Worm (Caenorhabditis elegans) whole organism, L1 larva: ENCODE data around the gene dsc-1.

Experiments
- C16A3.4 ChIP-seq: fragments of 150-350 bp; optimal IDR thresholded peaks from 2 replicates; lab custom pipeline; 2014; ENCODE audit warnings: missing biosample characterization, missing genetic modification characterization
- F16B12.6 ChIP-seq: fragments of 150-350 bp; optimal IDR thresholded peaks from 2 replicates; lab custom pipeline; 2014; ENCODE audit warnings: missing biosample characterization, missing genetic modification characterization
- alr-1 ChIP-seq: fragments of 200-800 bp; sonication (Bioruptor generic); optimal IDR thresholded peaks from 2 replicates; lab custom pipeline; 2018; ENCODE audit warnings: borderline replicate concordance, mild to moderate bottlenecking, missing genetic modification characterization, missing compliant biosample characterization
- aly-2 ChIP-seq: fragments of 150-350 bp; optimal IDR thresholded peaks from 2 replicates; lab custom pipeline; 2014; ENCODE audit warnings: missing biosample characterization, missing genetic modification characterization
- blmp-1 ChIP-seq: fragments of 150-350 bp; optimal IDR thresholded peaks from 2 replicates; lab custom pipeline; 2014; ENCODE audit warnings: missing biosample characterization, missing genetic modification characterization
- ceh-63 ChIP-seq: fragments of 200-800 bp; sonication (Bioruptor generic); optimal IDR thresholded peaks from 2 replicates; lab custom pipeline; 2018; ENCODE audit warnings: mild to moderate bottlenecking, missing genetic modification characterization, missing compliant biosample characterization
- ceh-82 ChIP-seq, 3 experiments: fragments of 150-350 bp in 1 of 3; sonication (generic microtip) in 2 of 3; optimal IDR thresholded peaks; 2 replicates each; lab custom pipeline; 2014 to 2017; ENCODE audit warnings: missing biosample characterization in 3 of 3, missing genetic modification characterization in 3 of 3
- ceh-88 ChIP-seq: fragments of 200-800 bp; sonication (Bioruptor generic); IDR thresholded peaks from 2 replicates; pipeline ENCODE4 v1.3.6; 2022; ENCODE audit warnings: missing genetic modification characterization, missing compliant biosample characterization
- ces-1 ChIP-seq: fragments of 150-350 bp; optimal IDR thresholded peaks from 2 replicates; lab custom pipeline; 2014; ENCODE audit warnings: missing biosample characterization, missing genetic modification reagents, missing genetic modification characterization
- dpl-1 ChIP-seq, 3 experiments: fragments of 150-350 bp in 2 of 3; sonication (generic microtip) in 1 of 3; optimal IDR thresholded peaks; 2 replicates each; lab custom pipeline; 2014 to 2017; ENCODE audit warnings: missing biosample characterization in 3 of 3, missing genetic modification characterization in 3 of 3, missing genetic modification reagents in 3 of 3
- efl-1 ChIP-seq, 4 experiments: fragments of 150-350 bp; optimal IDR thresholded peaks in 3 of 4; peaks in 1 of 4; 1 replicate in 1 of 4; 2 replicates in 3 of 4; lab custom pipeline; 2014; ENCODE audit warnings: missing biosample characterization in 2 of 4, missing genetic modification characterization in 2 of 4, missing genetic modification reagents in 2 of 4
- efl-3 ChIP-seq: fragments of 200-800 bp; sonication (Bioruptor generic); optimal IDR thresholded peaks from 2 replicates; lab custom pipeline; 2018; ENCODE audit warnings: mild to moderate bottlenecking, missing genetic modification characterization, missing compliant biosample characterization
- egl-13 ChIP-seq: sonication (generic microtip); optimal IDR thresholded peaks from 2 replicates; lab custom pipeline; 2016; ENCODE audit warnings: missing genotype, missing genetic modification reagents, missing genetic modification characterization, missing compliant biosample characterization
- egl-27 ChIP-seq, 2 experiments: fragments of 150-350 bp in 1 of 2; sonication (generic microtip); optimal IDR thresholded peaks; 3 replicates each; lab custom pipeline; 2017 to 2018; ENCODE audit warnings: missing biosample characterization in 2 of 2, missing genetic modification characterization in 2 of 2, missing genetic modification reagents in 2 of 2
- elt-2 ChIP-seq: sonication (generic microtip); optimal IDR thresholded peaks from 2 replicates; lab custom pipeline; 2016; ENCODE audit warnings: missing genetic modification characterization, mild to moderate bottlenecking, inconsistent platforms, missing compliant biosample characterization, missing genetic modification reagents
- fkh-10 ChIP-seq: sonication (generic microtip); optimal IDR thresholded peaks from 2 replicates; lab custom pipeline; 2017; ENCODE audit warnings: missing biosample characterization, missing genetic modification reagents, missing genetic modification characterization
- fkh-8 ChIP-seq: sonication (generic microtip); optimal IDR thresholded peaks from 2 replicates; lab custom pipeline; 2016; ENCODE audit warnings: mild to moderate bottlenecking, missing genetic modification characterization, missing compliant biosample characterization
- fos-1 ChIP-seq: fragments of 150-350 bp; optimal IDR thresholded peaks from 2 replicates; lab custom pipeline; 2014; ENCODE audit warnings: missing biosample characterization, missing genetic modification characterization
- grh-1 ChIP-seq: fragments of 200-800 bp; sonication (Bioruptor generic); IDR thresholded peaks from 2 replicates; pipeline ENCODE4 v1.3.6; 2022; ENCODE audit warnings: missing genetic modification reagents, missing genetic modification characterization, missing compliant biosample characterization
- hlh-17 ChIP-seq: fragments of 200-800 bp; sonication (Bioruptor generic); optimal IDR thresholded peaks from 2 replicates; lab custom pipeline; 2018; ENCODE audit warnings: missing genetic modification characterization, mild to moderate bottlenecking, missing compliant biosample characterization, moderate library complexity, borderline replicate concordance
- hpl-2 ChIP-seq: fragments of 150-350 bp; optimal IDR thresholded peaks from 2 replicates; lab custom pipeline; 2014; ENCODE audit warnings: missing biosample characterization, missing genetic modification reagents, missing genetic modification characterization
- jun-1 ChIP-seq: fragments of 150-350 bp; optimal IDR thresholded peaks from 2 replicates; lab custom pipeline; 2014; ENCODE audit warnings: missing biosample characterization, missing genetic modification reagents, missing genetic modification characterization
- lin-14 ChIP-seq: fragments of 200-800 bp; sonication (Bioruptor generic); optimal IDR thresholded peaks from 2 replicates; lab custom pipeline; 2018; ENCODE audit warnings: mild to moderate bottlenecking, missing genetic modification characterization, moderate library complexity, missing compliant biosample characterization
- lin-15B ChIP-seq: fragments of 150-350 bp; sonication (generic microtip); optimal IDR thresholded peaks from 3 replicates; lab custom pipeline; 2014; ENCODE audit warnings: missing biosample characterization, missing genetic modification characterization
- lin-39 ChIP-seq: fragments of 150-350 bp; optimal IDR thresholded peaks from 2 replicates; lab custom pipeline; 2014; ENCODE audit warnings: missing biosample characterization, missing genetic modification reagents, missing genetic modification characterization
- mdl-1 ChIP-seq, 2 experiments: fragments of 150-350 bp; optimal IDR thresholded peaks; 2 replicates each; lab custom pipeline; 2014 to 2017; ENCODE audit warnings: missing biosample characterization in 2 of 2, missing genetic modification characterization in 2 of 2, inconsistent platforms in 1 of 2
- mep-1 ChIP-seq: fragments of 150-350 bp; optimal IDR thresholded peaks from 2 replicates; lab custom pipeline; 2014; ENCODE audit warnings: missing biosample characterization, missing genetic modification characterization
- nhr-11 ChIP-seq: fragments of 150-350 bp; optimal IDR thresholded peaks from 2 replicates; lab custom pipeline; 2014; ENCODE audit warnings: missing biosample characterization, missing genetic modification characterization
- nhr-12 ChIP-seq: sonication (generic microtip); optimal IDR thresholded peaks from 2 replicates; lab custom pipeline; 2017; ENCODE audit warnings: missing biosample characterization, missing genetic modification characterization
- nhr-20 ChIP-seq: sonication (generic microtip); optimal IDR thresholded peaks from 2 replicates; lab custom pipeline; 2016; ENCODE audit warnings: mild to moderate bottlenecking, missing genetic modification characterization, missing compliant biosample characterization
- nhr-47 ChIP-seq: sonication (generic microtip); optimal IDR thresholded peaks from 2 replicates; lab custom pipeline; 2016; ENCODE audit warnings: mild to moderate bottlenecking, missing genetic modification characterization, moderate library complexity, missing compliant biosample characterization
- nhr-71 ChIP-seq: sonication (generic microtip); optimal IDR thresholded peaks from 2 replicates; lab custom pipeline; 2016; ENCODE audit warnings: mild to moderate bottlenecking, missing genetic modification characterization, moderate library complexity, missing compliant biosample characterization
- nhr-77 ChIP-seq: fragments of 150-350 bp; optimal IDR thresholded peaks from 2 replicates; lab custom pipeline; 2014; ENCODE audit warnings: missing biosample characterization, missing genetic modification characterization
- nhr-84 ChIP-seq: sonication (generic microtip); optimal IDR thresholded peaks from 2 replicates; lab custom pipeline; 2017; ENCODE audit warnings: missing biosample characterization, missing genetic modification characterization
- nhr-85 ChIP-seq: sonication (generic microtip); peaks from one replicate; lab custom pipeline; 2016; ENCODE audit warnings: missing genetic modification characterization, inconsistent platforms, missing compliant biosample characterization
- nhr-90 ChIP-seq: sonication (generic microtip); optimal IDR thresholded peaks from 2 replicates; lab custom pipeline; 2016; ENCODE audit warnings: mild to moderate bottlenecking, missing genetic modification characterization, missing compliant biosample characterization; ENCODE audit not compliant: poor library complexity
- pqm-1 ChIP-seq: sonication (generic microtip); optimal IDR thresholded peaks from 3 replicates; lab custom pipeline; 2017; ENCODE audit warnings: missing biosample characterization, missing genetic modification characterization
- skn-1 ChIP-seq: fragments of 150-350 bp; optimal IDR thresholded peaks from 2 replicates; lab custom pipeline; 2014; ENCODE audit warnings: missing biosample characterization, missing genetic modification characterization
- snu-23 ChIP-seq: sonication (generic microtip); optimal IDR thresholded peaks from 2 replicates; lab custom pipeline; 2016; ENCODE audit warnings: missing genetic modification characterization, missing compliant biosample characterization
- sox-4 ChIP-seq: sonication (generic microtip); optimal IDR thresholded peaks from 2 replicates; lab custom pipeline; 2016; ENCODE audit warnings: missing genetic modification characterization, missing compliant biosample characterization
- sup-37 ChIP-seq: fragments of 200-800 bp; sonication (Bioruptor generic); optimal IDR thresholded peaks from 2 replicates; lab custom pipeline; 2018; ENCODE audit warnings: mild to moderate bottlenecking, missing genetic modification characterization, missing compliant biosample characterization
- swsn-7 ChIP-seq: sonication (generic microtip); optimal IDR thresholded peaks from 2 replicates; lab custom pipeline; 2016; ENCODE audit warnings: missing genetic modification characterization, missing compliant biosample characterization
- tlp-1 ChIP-seq: fragments of 150-350 bp; optimal IDR thresholded peaks from 2 replicates; lab custom pipeline; 2014; ENCODE audit warnings: missing biosample characterization, missing genetic modification characterization
- unc-130 ChIP-seq: fragments of 150-350 bp; optimal IDR thresholded peaks from 2 replicates; lab custom pipeline; 2017; ENCODE audit warnings: missing biosample characterization, missing genetic modification characterization, inconsistent platforms
- unc-30 ChIP-seq: sonication (generic microtip); optimal IDR thresholded peaks from 2 replicates; lab custom pipeline; 2017; ENCODE audit warnings: missing biosample characterization, missing genetic modification characterization
- unc-86 ChIP-seq: sonication (generic microtip); optimal IDR thresholded peaks from 2 replicates; lab custom pipeline; 2016; ENCODE audit warnings: missing genetic modification characterization, missing compliant biosample characterization
- zag-1 ChIP-seq: fragments of 150-350 bp; optimal IDR thresholded peaks from 2 replicates; lab custom pipeline; 2014; ENCODE audit warnings: missing biosample characterization, missing genetic modification characterization
- ztf-11 ChIP-seq, 2 experiments: sonication (generic microtip); optimal IDR thresholded peaks; 2 replicates each; lab custom pipeline; 2016 to 2017; ENCODE audit warnings: missing genetic modification characterization in 2 of 2, missing biosample characterization in 1 of 2, missing compliant biosample characterization in 1 of 2
- ztf-4 ChIP-seq: fragments of 150-350 bp; optimal IDR thresholded peaks from 2 replicates; lab custom pipeline; 2014; ENCODE audit warnings: missing biosample characterization, missing genetic modification characterization

dsc-1 gene

DNA sequence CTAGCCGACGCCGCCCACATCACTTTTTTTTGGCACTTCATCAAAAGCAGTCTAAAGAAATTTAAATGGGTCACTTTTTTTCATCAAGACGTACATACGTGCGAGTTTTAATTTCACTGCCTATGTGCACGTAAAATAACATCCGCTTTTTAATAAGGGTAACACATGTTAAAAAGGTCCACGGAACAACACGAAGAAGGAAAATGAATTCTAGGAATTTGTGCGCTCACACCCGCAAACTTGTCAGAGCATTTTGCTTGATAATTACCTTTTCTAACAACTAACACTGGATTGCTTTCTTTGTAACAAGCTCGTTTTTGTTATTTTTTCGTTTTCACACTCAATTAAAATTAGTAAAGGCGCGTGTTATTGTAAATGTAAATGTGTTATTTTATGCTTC is 25.9 kb downstream of the dsc-1 start:
- TF ChIP-seq ceh-88: 0 out of 2 replicates have a peak, but pooled peaks have one; percentile 13
- peak; percentile 15 for TF ChIP-seq swsn-7 (tag; lab: Kevin White, UChicago)
- no peak for TF ChIP-seq jun-1
- TF ChIP-seq lin-14 (GFP tag; lab: Kevin White, UChicago): peak; percentile 72
- TF ChIP-seq egl-13 (tag; lab: Kevin White, UChicago): peak; percentile 61
- no peak for TF ChIP-seq hpl-2 (GFP tag; lab: Kevin White, UChicago)
- no peak for TF ChIP-seq lin-15B (tag; lab: Kevin White, UChicago)
- no peak for TF ChIP-seq tlp-1
- TF ChIP-seq sup-37 (GFP tag; lab: Kevin White, UChicago): no peak
- TF ChIP-seq unc-86 (tag; lab: Kevin White, UChicago): peak; percentile 54
- peak; percentile 40 for TF ChIP-seq nhr-71 (tag; lab: Kevin White, UChicago)
- TF ChIP-seq C16A3.4: no peak

DNA sequence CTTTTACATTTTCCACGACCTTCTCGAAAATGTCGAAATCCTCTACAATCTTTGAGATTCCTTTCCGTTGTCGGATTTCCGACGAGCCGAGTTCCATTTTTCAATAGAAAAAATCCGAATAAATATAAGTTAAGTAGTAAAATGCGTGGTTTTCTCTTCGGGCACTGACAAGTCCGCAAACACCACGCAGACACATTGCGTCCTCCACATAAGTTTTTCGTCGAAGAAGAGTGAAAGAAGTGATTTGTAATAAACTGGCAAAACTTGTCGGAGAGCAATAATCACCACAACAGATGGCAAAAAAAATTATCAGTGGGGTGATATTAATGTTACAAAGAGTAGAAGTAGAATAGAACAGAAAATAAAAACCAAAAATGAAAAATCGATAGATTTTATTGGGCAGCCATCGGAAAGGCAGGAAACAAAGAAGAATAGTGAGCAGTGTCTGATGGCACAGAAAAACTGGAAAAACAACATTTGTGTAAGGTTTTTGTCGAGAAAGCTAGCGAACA is 27.7 kb downstream of the dsc-1 start, which contains the start of gene ergi-2:
TSS of gene ergi-2 (minus strand) at position 462 of the 512 bp plus-strand sequence.
- TF ChIP-seq aly-2 (tag; lab: Kevin White, UChicago) (no peak), unc-86 (tag; lab: Kevin White, UChicago) (no peak), nhr-84 (tag; lab: Kevin White, UChicago) (no peak), elt-2 (tag; lab: Kevin White, UChicago) (no peak), zag-1 (tag; lab: Kevin White, UChicago) (no peak), skn-1 (peak; percentile 18), ztf-11 (tag; optimal IDR thresholded peaks at IDR 0.05; lab: Kevin White, UChicago) (no peak), ceh-82 (tag; optimal IDR thresholded peaks at IDR 0.05; lab: Kevin White, UChicago) (peak in 1 of 3 experiments; percentile 9), ztf-4 (tag; lab: Kevin White, UChicago) (no peak), blmp-1 (tag; lab: Kevin White, UChicago) (peak; percentile 85), nhr-20 (tag; lab: Kevin White, UChicago) (peak; percentile 23), egl-27 (tag; optimal IDR thresholded peaks at IDR 0.05; lab: Kevin White, UChicago) (no peak), dpl-1 (GFP tag; optimal IDR thresholded peaks at IDR 0.05; lab: Kevin White, UChicago) (peak in 2 of 3 experiments; percentile 8 to 24), F16B12.6 (tag; lab: Kevin White, UChicago) (peak; percentile 82), lin-15B (tag; lab: Kevin White, UChicago) (no peak), snu-23 (GFP tag; lab: Kevin White, UChicago) (peak; percentile 38), nhr-85 (no peak), nhr-12 (tag; lab: Kevin White, UChicago) (no peak), nhr-47 (tag; lab: Kevin White, UChicago) (peak; percentile 5), sup-37 (GFP tag; lab: Kevin White, UChicago) (no peak), alr-1 (tag; lab: Kevin White, UChicago) (no peak), nhr-11 (tag; lab: Kevin White, UChicago) (no peak), sox-4 (no peak), nhr-71 (tag; lab: Kevin White, UChicago) (peak; percentile 15), fos-1 (no peak), grh-1 (GFP tag; lab: Robert Waterston, UW) (no peak), swsn-7 (tag; lab: Kevin White, UChicago) (peak; percentile 11), fkh-8 (tag; lab: Kevin White, UChicago) (no peak), fkh-10 (GFP tag; lab: Kevin White, UChicago) (no peak), hlh-17 (GFP tag; lab: Kevin White, UChicago) (no peak), tlp-1 (no peak), mdl-1 (tag; optimal IDR thresholded peaks at IDR 0.05; lab: Kevin White, UChicago) (no peak), efl-3 (GFP tag; lab: Kevin White, UChicago) (no peak), ceh-63 (GFP tag; lab: Kevin White, UChicago) (no peak), nhr-77 (tag; lab: Kevin White, UChicago) (no peak), mep-1 (tag; lab: Kevin White, UChicago) (peak; percentile 42), ces-1 (no peak), pqm-1 (tag; lab: Kevin White, UChicago) (no peak), efl-1 (optimal IDR thresholded peaks at IDR 0.05; lab: Kevin White, UChicago) (peak in 1 of 2 experiments; percentile 8), efl-1 (GFP tag; optimal IDR thresholded peaks at IDR 0.05 in 1 of 2; lab: Kevin White, UChicago) (peak; percentile 2 to 46), lin-14 (GFP tag; lab: Kevin White, UChicago) (peak; percentile 0), unc-30 (no peak), lin-39 (tag; lab: Kevin White, UChicago) (no peak), nhr-90 (no peak), unc-130 (tag; lab: Kevin White, UChicago) (peak; percentile 41)
